Worm (Caenorhabditis elegans) whole organism, early embryonic: ENCODE data around the gene F25B3.2.

ENCODE experiments used
- B0310.2 ChIP-seq: sonication (generic microtip); optimal IDR thresholded peaks from 2 replicates; lab custom pipeline; 2016; ENCODE audit warnings: mild to moderate bottlenecking, missing genetic modification characterization, missing compliant biosample characterization
- ama-1 ChIP-seq: fragments of 150-350 bp; optimal IDR thresholded peaks from 2 replicates; lab custom pipeline; 2014
- ceh-13 ChIP-seq: fragments of 200-800 bp; sonication (Bioruptor generic); optimal IDR thresholded peaks from 2 replicates; lab custom pipeline; 2018; ENCODE audit warnings: mild to moderate bottlenecking, missing genetic modification characterization, missing compliant biosample characterization
- ceh-36 ChIP-seq: sonication (generic microtip); optimal IDR thresholded peaks from 2 replicates; lab custom pipeline; 2016; ENCODE audit warnings: missing genetic modification characterization, inconsistent platforms, missing compliant biosample characterization
- flt-1 ChIP-seq: fragments of 200-800 bp; sonication (Bioruptor generic); IDR thresholded peaks from 2 replicates; pipeline ENCODE4 v1.3.6; 2022; ENCODE audit warnings: missing genetic modification characterization, missing compliant biosample characterization
- hmg-4 ChIP-seq: fragments of 200-800 bp; sonication (Bioruptor generic); optimal IDR thresholded peaks from 2 replicates; lab custom pipeline; 2018; ENCODE audit warnings: mild to moderate bottlenecking, missing genetic modification characterization, missing compliant biosample characterization
- hnd-1 ChIP-seq: sonication (generic microtip); optimal IDR thresholded peaks from 2 replicates; lab custom pipeline; 2016; ENCODE audit warnings: missing genetic modification characterization, missing compliant biosample characterization
- pes-1 ChIP-seq: fragments of 200-800 bp; sonication (Bioruptor generic); IDR thresholded peaks from 2 replicates; pipeline ENCODE4 v1.3.6; 2022; ENCODE audit warnings: missing genetic modification reagents, missing genetic modification characterization, missing compliant biosample characterization
- scrt-1 ChIP-seq: fragments of 200-800 bp; sonication (Bioruptor generic); IDR thresholded peaks from 2 replicates; pipeline ENCODE4 v1.3.6; 2022; ENCODE audit warnings: missing genetic modification characterization, missing compliant biosample characterization
- tbx-11 ChIP-seq: fragments of 200-800 bp; sonication (Bioruptor generic); IDR thresholded peaks from 2 replicates; pipeline ENCODE4 v1.3.6; 2022; ENCODE audit warnings: missing genetic modification characterization, missing compliant biosample characterization

ce11 chrV:9583323-9583644 is 6.2 kb downstream of the F25B3.2 start, which contains the start of gene K09G1.1:
- TF ChIP-seq B0310.2 (tag; lab: Kevin White, UChicago): no peak
- no peak for TF ChIP-seq hnd-1 (tag; lab: Kevin White, UChicago)
- no peak for TF ChIP-seq tbx-11 (GFP tag; lab: Robert Waterston, UW)
- TF ChIP-seq scrt-1 (GFP tag; lab: Robert Waterston, UW): no peak
- no peak for TF ChIP-seq ama-1 (lab: Kevin White, UChicago)
- TF ChIP-seq flt-1 (GFP tag; lab: Robert Waterston, UW): no peak
- no peak for TF ChIP-seq hmg-4 (GFP tag; lab: Kevin White, UChicago)
- TF ChIP-seq ceh-13: no peak
- TF ChIP-seq ceh-36: no peak
- TF ChIP-seq pes-1 (GFP tag; lab: Robert Waterston, UW): no peak
